Fruit fly (Drosophila melanogaster) ovary, adult (tissue): ENCODE measurements around the gene unc-119.

Source experiments
- CG17801 ChIP-seq: fragments of 200-800 bp; optimal IDR thresholded peaks from 2 replicates; lab custom pipeline; 2019; ENCODE audit warnings: missing biosample characterization, mild to moderate bottlenecking, missing genetic modification characterization, moderate library complexity; ENCODE audit not compliant: partially characterized antibody

Gene unc-119

dm6 chrX:7306538-7307477 lies 15.7 kb upstream of the unc-119 start:
- no peak for TF ChIP-seq CG17801 (GFP tag; lab: Kevin White, UChicago)

dm6 chrX:7305753-7306338 lies 14.7 kb upstream of the unc-119 start:
- TF ChIP-seq CG17801 (GFP tag; lab: Kevin White, UChicago), result no peak

dm6 chrX:7304798-7305447 lies 13.8 kb upstream of the unc-119 start:
- no peak for TF ChIP-seq CG17801 (GFP tag; lab: Kevin White, UChicago)

- TF ChIP-seq CG17801 (GFP tag; lab: Kevin White, UChicago), result no peak
Measured at dm6 chrX:7303848-7304427, 12.8 kb upstream of the unc-119 start.

- no peak for TF ChIP-seq CG17801 (GFP tag; lab: Kevin White, UChicago)
Measured at dm6 chrX:7302329-7302728, 11.2 kb upstream of the unc-119 start.

- TF ChIP-seq CG17801 (GFP tag; lab: Kevin White, UChicago), result no peak
Measured at dm6 chrX:7301351-7302328, 10.5 kb upstream of the unc-119 start.

dm6 chrX:7300722-7301350 lies 9.7 kb upstream of the unc-119 start:
- no peak for TF ChIP-seq CG17801 (GFP tag; lab: Kevin White, UChicago)

- no peak for TF ChIP-seq CG17801 (GFP tag; lab: Kevin White, UChicago)
Measured at dm6 chrX:7300356-7300721, 9.2 kb upstream of the unc-119 start.

- TF ChIP-seq CG17801 (GFP tag; lab: Kevin White, UChicago), result peak; percentile 73
Measured at dm6 chrX:7299399-7300355, 8.6 kb upstream of the unc-119 start.

dm6 chrX:7298323-7298722 lies 7.2 kb upstream of the unc-119 start:
- no peak for TF ChIP-seq CG17801 (GFP tag; lab: Kevin White, UChicago)

- no peak for TF ChIP-seq CG17801 (GFP tag; lab: Kevin White, UChicago)
Measured at dm6 chrX:7296721-7297227, 5.7 kb upstream of the unc-119 start.

- TF ChIP-seq CG17801 (GFP tag; lab: Kevin White, UChicago), result no peak
Measured at dm6 chrX:7295973-7296372, 4.9 kb upstream of the unc-119 start.
